Fruit fly (Drosophila melanogaster): ENCODE measurements around the gene Frl.

Frl gene

DNA sequence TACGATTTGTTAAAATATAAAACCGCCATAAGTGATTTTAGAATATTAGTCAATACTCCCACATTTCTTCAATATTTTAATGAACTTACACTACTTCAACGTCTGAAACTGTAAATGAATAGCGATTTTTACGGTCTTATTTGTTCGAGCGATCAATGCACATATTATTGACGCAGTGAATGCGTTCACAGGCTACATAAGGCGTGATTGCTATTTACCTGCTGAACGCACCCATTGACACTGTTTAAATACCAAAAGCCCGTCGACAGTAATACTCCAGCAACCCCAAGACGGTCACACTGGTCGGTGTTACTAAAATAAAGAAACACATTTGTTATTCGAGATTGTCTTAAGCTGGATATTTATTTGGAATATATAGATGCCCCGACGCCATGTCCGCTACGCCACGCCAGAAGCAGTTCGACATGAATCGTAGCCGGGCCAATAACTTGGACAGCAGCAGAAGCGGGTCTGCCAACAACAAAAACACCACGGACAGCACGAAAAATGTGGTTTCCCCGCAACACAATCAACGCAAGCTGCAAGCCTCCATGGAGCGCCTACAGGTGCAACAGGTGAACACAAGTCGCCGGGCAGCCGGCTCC is 2.0 kb upstream of the Frl start, which contains the start of gene CG6833 (continued):
- TF ChIP-seq sc (optimal IDR thresholded peaks at IDR 0.05) (no peak), sc (GFP tag; optimal IDR thresholded peaks at IDR 0.05) (no peak), CG4404 (GFP tag; IDR thresholded peaks at IDR 0.05) (peak; percentile 65), insv (GFP tag; optimal IDR thresholded peaks at IDR 0.05) (no peak), HHEX (GFP tag; optimal IDR thresholded peaks at IDR 0.05) (peak; percentile 50), Nf-YB (GFP tag; optimal IDR thresholded peaks at IDR 0.05) (no peak), Opbp (GFP tag; IDR thresholded peaks at IDR 0.05; ENCODE audit: partially characterized antibody) (no peak), MBD-R2 (GFP tag; IDR thresholded peaks at IDR 0.05) (peak; percentile 93), Nf-YA (GFP tag; IDR thresholded peaks at IDR 0.05) (no peak; the same call in 1 of the 2 replicates), disco-r (GFP tag; optimal IDR thresholded peaks at IDR 0.05) (no peak), CG2199 (GFP tag; IDR thresholded peaks at IDR 0.05) (peak; percentile 75), CG3281 (GFP tag; optimal IDR thresholded peaks at IDR 0.05) (peak; percentile 62), E2f1 (GFP tag; IDR thresholded peaks at IDR 0.05) (peak; percentile 74), her (GFP tag; optimal IDR thresholded peaks at IDR 0.05) (peak; percentile 66), CG4820 (GFP tag; optimal IDR thresholded peaks at IDR 0.05) (peak; percentile 69), zf30C (GFP tag; optimal IDR thresholded peaks at IDR 0.05) (no peak), Trl (optimal IDR thresholded peaks at IDR 0.05) (no peak), Trl (GFP tag; optimal IDR thresholded peaks at IDR 0.05) (peak; percentile 76), CG34376 (GFP tag; optimal IDR thresholded peaks at IDR 0.05) (peak; percentile 5), H15 (GFP tag; IDR thresholded peaks at IDR 0.05) (peak; percentile 76), emc (GFP tag; optimal IDR thresholded peaks at IDR 0.05) (peak; percentile 60), CG8388 (GFP tag; optimal IDR thresholded peaks at IDR 0.05) (peak; percentile 3), hb (GFP tag; IDR thresholded peaks at IDR 0.05; ENCODE audit: partially characterized antibody) (no peak), CG17385 (GFP tag; optimal IDR thresholded peaks at IDR 0.05) (no peak), CG9932 (GFP tag; IDR thresholded peaks at IDR 0.05) (peak; percentile 93), CG13775 (GFP tag; optimal IDR thresholded peaks at IDR 0.05) (peak; percentile 59), Doc2 (GFP tag; IDR thresholded peaks at IDR 0.05) (no peak), jumu (GFP tag; optimal IDR thresholded peaks at IDR 0.05) (peak; percentile 70), CG33557 (GFP tag; optimal IDR thresholded peaks at IDR 0.05) (no peak), Dfd (GFP tag; optimal IDR thresholded peaks at IDR 0.05) (no peak), CG7963 (GFP tag; IDR thresholded peaks at IDR 0.05; ENCODE audit: partially characterized antibody) (no peak), Pdp1 (GFP tag; optimal IDR thresholded peaks at IDR 0.05) (peak; percentile 72 to 73), sd (tag; optimal IDR thresholded peaks at IDR 0.05) (no peak), scrt (GFP tag; optimal IDR thresholded peaks at IDR 0.05) (peak; percentile 57), Dad (GFP tag; optimal IDR thresholded peaks at IDR 0.05) (peak; percentile 18), CG11695 (GFP tag; IDR thresholded peaks at IDR 0.05) (0 out of 3 replicates have a peak, but pooled peaks have one; percentile 29), fd96Cb (tag; optimal IDR thresholded peaks at IDR 0.05) (peak; percentile 59), MESR4 (GFP tag; optimal IDR thresholded peaks at IDR 0.05) (peak; percentile 79), CG5245 (GFP tag; optimal IDR thresholded peaks at IDR 0.05) (peak; percentile 74), Asciz (GFP tag; optimal IDR thresholded peaks at IDR 0.05) (no peak), CG8944 (GFP tag; optimal IDR thresholded peaks at IDR 0.05) (peak; percentile 78), CG16863 (GFP tag; optimal IDR thresholded peaks at IDR 0.05) (peak; percentile 59), YL-1 (GFP tag; optimal IDR thresholded peaks at IDR 0.05) (peak; percentile 7), eve (GFP tag; optimal IDR thresholded peaks at IDR 0.05) (no peak), Myb (GFP tag; optimal IDR thresholded peaks at IDR 0.05) (peak; percentile 66), az2 (GFP tag; optimal IDR thresholded peaks at IDR 0.05) (peak; percentile 68), ERR (GFP tag; optimal IDR thresholded peaks at IDR 0.05) (peak; percentile 39), CG18764 (GFP tag; optimal IDR thresholded peaks at IDR 0.05) (peak; percentile 65), CrebB (tag; optimal IDR thresholded peaks at IDR 0.05) (peak; percentile 26), CG6254 (GFP tag; optimal IDR thresholded peaks at IDR 0.05) (peak; percentile 53), CG6683 (GFP tag; optimal IDR thresholded peaks at IDR 0.05) (no peak)
